Worm (Caenorhabditis elegans): ENCODE measurements around the gene cnnm-5.
A peak's percentile ranks its signal among the peaks of the same experiment; 100 is the strongest.

cnnm-5 gene

ce11 chrIII:3869292-3869781, 40.3 kb upstream of the cnnm-5 start:
- TF ChIP-seq ama-1 (optimal IDR thresholded peaks at IDR 0.05), result peak; percentile 72
- no peak for TF ChIP-seq hmbx-1 (tag; optimal IDR thresholded peaks at IDR 0.05)
- 0 out of 2 replicates have a peak, but pooled peaks have one; percentile 21 for TF ChIP-seq scrt-1 (GFP tag; IDR thresholded peaks at IDR 0.05)
- no peak for TF ChIP-seq ceh-13 (GFP tag; optimal IDR thresholded peaks at IDR 0.05)
- TF ChIP-seq pes-1 (GFP tag; IDR thresholded peaks at IDR 0.05), result no peak
- 0 out of 2 replicates have a peak, but pooled peaks have one; percentile 22 for TF ChIP-seq tbx-37 (GFP tag; conservative IDR thresholded peaks at IDR 0.05)

DNA sequence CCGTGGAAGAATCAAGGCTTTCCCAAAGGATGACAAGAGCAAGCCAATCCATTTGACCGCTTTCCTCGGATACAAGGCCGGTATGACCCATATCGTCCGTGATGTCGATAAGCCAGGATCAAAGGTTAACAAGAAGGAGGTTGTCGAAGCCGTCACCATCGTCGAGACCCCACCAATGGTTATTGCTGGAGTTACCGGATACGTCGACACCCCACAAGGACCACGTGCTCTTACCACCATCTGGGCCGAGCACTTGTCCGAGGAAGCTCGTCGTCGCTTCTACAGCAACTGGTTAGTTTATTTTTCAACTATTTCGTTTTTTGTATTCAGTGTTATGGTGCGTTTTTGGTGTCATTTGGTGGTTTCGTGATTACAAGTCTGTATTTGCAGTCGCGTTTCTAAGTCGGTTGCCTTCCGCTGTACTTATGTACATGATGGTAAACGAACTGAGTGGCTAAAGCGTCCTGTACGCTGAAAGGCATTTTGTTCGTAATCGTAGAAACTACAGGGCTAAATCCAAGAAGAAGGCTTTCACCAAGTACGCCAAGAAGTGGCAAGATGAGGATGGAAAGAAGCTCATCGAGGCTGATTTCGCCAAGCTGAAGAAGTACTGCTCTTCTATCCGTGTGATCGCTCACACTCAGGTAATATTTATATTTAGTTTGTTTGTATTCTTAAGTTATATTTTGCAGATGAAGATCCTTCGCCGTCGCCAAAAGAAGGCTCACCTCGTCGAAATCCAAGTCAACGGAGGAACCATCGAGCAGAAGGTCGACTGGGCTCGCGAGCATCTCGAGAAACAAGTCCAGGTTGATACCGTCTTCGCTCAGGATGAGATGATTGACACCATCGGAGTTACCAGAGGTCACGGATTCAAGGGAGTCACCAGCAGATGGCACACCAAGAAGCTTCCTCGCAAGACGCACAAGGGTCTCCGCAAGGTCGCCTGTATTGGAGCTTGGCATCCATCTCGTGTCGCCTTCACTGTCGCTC, 39.2 kb upstream of the cnnm-5 start:
- TF ChIP-seq ceh-36 (tag; optimal IDR thresholded peaks at IDR 0.05) (no peak), ets-7 (tag; optimal IDR thresholded peaks at IDR 0.05) (no peak), hmbx-1 (tag; optimal IDR thresholded peaks at IDR 0.05) (no peak), hnd-1 (tag; optimal IDR thresholded peaks at IDR 0.05) (no peak), tbx-37 (GFP tag; conservative IDR thresholded peaks at IDR 0.05) (no peak), B0310.2 (tag; optimal IDR thresholded peaks at IDR 0.05) (no peak), ceh-13 (GFP tag; optimal IDR thresholded peaks at IDR 0.05) (no peak), sea-1 (GFP tag; conservative IDR thresholded peaks at IDR 0.05) (no peak), pes-1 (GFP tag; IDR thresholded peaks at IDR 0.05) (no peak)

DNA sequence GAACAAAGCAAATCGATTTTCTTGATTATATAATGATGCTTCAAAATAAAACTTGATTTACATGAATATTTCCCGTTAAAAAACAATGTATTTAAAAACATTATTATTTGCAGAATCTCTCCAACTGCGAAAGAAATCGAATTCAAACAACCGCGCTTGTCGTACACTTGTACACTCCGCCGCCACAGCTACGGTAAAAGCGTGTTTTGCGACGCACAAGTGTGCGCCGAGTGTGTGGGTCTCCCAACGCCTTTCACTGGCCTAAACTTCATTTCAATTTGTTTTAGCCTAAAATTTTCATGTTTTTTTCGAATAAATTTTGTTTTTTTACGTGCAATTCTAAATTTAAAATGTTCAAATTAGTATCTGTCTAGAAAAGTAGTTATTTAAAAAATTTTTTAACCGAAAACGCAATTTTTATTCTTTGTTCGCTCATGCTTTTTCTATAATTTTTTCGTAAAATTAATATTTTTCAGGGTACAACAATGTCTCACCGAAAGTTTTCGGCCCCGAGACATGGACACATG, 38.4 kb upstream of the cnnm-5 start, which contains the start of gene rpl-3:
TSS of gene rpl-3 (plus strand) at position 477 of the 527 bp plus-strand sequence.
- TF ChIP-seq scrt-1 (GFP tag; IDR thresholded peaks at IDR 0.05) (peak; percentile 90), B0310.2 (tag; optimal IDR thresholded peaks at IDR 0.05) (peak; percentile 94), tbx-37 (GFP tag; conservative IDR thresholded peaks at IDR 0.05) (peak; percentile 91), F13C5.2 (tag; optimal IDR thresholded peaks at IDR 0.05) (peak; percentile 100), pes-1 (GFP tag; IDR thresholded peaks at IDR 0.05) (peak; percentile 93), tra-4 (tag; optimal IDR thresholded peaks at IDR 0.05) (peak; percentile 96), ets-7 (tag; optimal IDR thresholded peaks at IDR 0.05) (peak; percentile 89), ceh-36 (tag; optimal IDR thresholded peaks at IDR 0.05) (peak; percentile 91), ama-1 (optimal IDR thresholded peaks at IDR 0.05) (no peak), flt-1 (GFP tag; IDR thresholded peaks at IDR 0.05) (peak; percentile 95), hmbx-1 (tag; optimal IDR thresholded peaks at IDR 0.05) (peak; percentile 90), tbx-11 (GFP tag; IDR thresholded peaks at IDR 0.05) (peak; percentile 85), hnd-1 (tag; optimal IDR thresholded peaks at IDR 0.05) (peak; percentile 80), ceh-13 (GFP tag; optimal IDR thresholded peaks at IDR 0.05) (peak; percentile 85), sea-1 (GFP tag; conservative IDR thresholded peaks at IDR 0.05) (peak; percentile 99), aly-1 (tag; optimal IDR thresholded peaks at IDR 0.05) (peak; percentile 68), hmg-4 (GFP tag; optimal IDR thresholded peaks at IDR 0.05) (peak; percentile 98)

DNA sequence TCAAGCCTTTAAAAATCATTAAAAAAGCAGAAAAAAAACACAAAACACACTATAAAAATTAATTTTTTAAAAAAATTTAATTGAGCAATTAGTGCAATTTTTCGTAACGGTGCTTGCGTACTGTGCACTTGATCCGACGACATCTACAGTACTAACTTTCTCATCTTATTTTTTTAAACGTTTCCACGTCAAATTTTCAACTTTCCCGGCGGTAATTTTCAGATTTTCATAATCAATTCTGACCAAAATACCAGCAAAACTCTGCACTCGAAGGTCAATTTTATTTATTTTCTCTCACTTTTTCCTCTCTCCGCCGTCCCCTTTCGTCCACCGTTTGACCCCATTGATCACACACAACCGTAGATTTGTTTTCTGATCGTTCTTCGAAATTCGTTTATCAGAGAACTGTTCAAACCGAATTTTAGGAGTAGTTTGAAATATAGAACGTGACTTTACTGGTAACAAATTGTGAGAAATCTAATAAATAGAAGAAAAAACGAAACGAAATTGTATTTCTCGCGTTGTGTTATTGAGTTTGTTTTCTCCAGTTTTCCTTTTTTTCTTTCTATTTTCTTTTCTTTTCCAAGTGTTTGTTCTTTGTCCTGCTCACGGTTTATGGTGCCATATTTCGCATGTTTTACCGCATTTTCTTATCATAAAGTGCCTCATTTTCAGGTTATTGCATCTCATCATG, 35.0 kb upstream of the cnnm-5 start, which contains the start of gene acs-19:
TSS of gene acs-19 (plus strand) at position 676 of the 694 bp plus-strand sequence.
- TF ChIP-seq pes-1 (GFP tag; IDR thresholded peaks at IDR 0.05) (no peak), hmbx-1 (tag; optimal IDR thresholded peaks at IDR 0.05) (no peak), scrt-1 (GFP tag; IDR thresholded peaks at IDR 0.05) (no peak), hnd-1 (tag; optimal IDR thresholded peaks at IDR 0.05) (no peak), aly-1 (tag; optimal IDR thresholded peaks at IDR 0.05) (no peak), flt-1 (GFP tag; IDR thresholded peaks at IDR 0.05) (no peak), sea-1 (GFP tag; conservative IDR thresholded peaks at IDR 0.05) (no peak), tbx-37 (GFP tag; conservative IDR thresholded peaks at IDR 0.05) (no peak), ceh-36 (tag; optimal IDR thresholded peaks at IDR 0.05) (no peak), ceh-13 (GFP tag; optimal IDR thresholded peaks at IDR 0.05) (no peak), F13C5.2 (tag; optimal IDR thresholded peaks at IDR 0.05) (no peak), B0310.2 (tag; optimal IDR thresholded peaks at IDR 0.05) (no peak), hmg-4 (GFP tag; optimal IDR thresholded peaks at IDR 0.05) (no peak), tra-4 (tag; optimal IDR thresholded peaks at IDR 0.05) (no peak)

ce11 chrIII:3862918-3863385, 33.9 kb upstream of the cnnm-5 start, which contains the start of gene brc-1:
Gene brc-1, minus strand, starts transcription at chrIII:3862968.
- TF ChIP-seq ceh-36 (tag; optimal IDR thresholded peaks at IDR 0.05), result no peak
- no peak for TF ChIP-seq tbx-37 (GFP tag; conservative IDR thresholded peaks at IDR 0.05)
- TF ChIP-seq hmg-4 (GFP tag; optimal IDR thresholded peaks at IDR 0.05), result peak; percentile 53
- TF ChIP-seq flt-1 (GFP tag; IDR thresholded peaks at IDR 0.05), result peak; percentile 32; the same call in 1 of the 2 replicates
- peak; percentile 84 for TF ChIP-seq F13C5.2 (tag; optimal IDR thresholded peaks at IDR 0.05)
- peak; percentile 31 for TF ChIP-seq B0310.2 (tag; optimal IDR thresholded peaks at IDR 0.05)
- TF ChIP-seq pes-1 (GFP tag; IDR thresholded peaks at IDR 0.05), result 0 out of 2 replicates have a peak, but pooled peaks have one; percentile 31
- peak; percentile 48; the same call in 1 of the 2 replicates for TF ChIP-seq sea-1 (GFP tag; conservative IDR thresholded peaks at IDR 0.05)

DNA sequence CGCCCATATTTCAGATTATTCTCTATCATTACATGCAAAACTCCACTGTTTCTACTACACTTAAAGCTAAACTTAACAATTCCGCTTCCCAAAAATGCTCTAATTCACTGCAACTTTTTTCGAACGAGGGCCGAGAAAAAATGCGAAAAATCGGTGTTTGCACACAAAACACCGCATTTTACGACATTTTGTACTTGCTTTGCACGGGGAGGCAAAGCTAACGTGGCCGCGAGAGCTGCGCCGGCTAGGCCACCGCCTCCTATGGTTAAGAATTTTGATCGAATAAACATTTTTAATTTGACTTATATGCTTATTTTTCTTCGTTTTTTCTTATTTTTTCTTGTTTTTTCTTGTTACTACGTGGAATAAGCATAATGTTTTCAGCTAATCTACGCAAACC, 25.9 kb upstream of the cnnm-5 start:
- 0 out of 2 replicates have a peak, but pooled peaks have one; percentile 47 for TF ChIP-seq scrt-1 (GFP tag; IDR thresholded peaks at IDR 0.05)
- TF ChIP-seq tbx-37 (GFP tag; conservative IDR thresholded peaks at IDR 0.05), result peak; percentile 63

Measured in whole organism, early embryonic.